Worm (Caenorhabditis elegans): ENCODE results near the gene srt-20.

Gene srt-20

DNA sequence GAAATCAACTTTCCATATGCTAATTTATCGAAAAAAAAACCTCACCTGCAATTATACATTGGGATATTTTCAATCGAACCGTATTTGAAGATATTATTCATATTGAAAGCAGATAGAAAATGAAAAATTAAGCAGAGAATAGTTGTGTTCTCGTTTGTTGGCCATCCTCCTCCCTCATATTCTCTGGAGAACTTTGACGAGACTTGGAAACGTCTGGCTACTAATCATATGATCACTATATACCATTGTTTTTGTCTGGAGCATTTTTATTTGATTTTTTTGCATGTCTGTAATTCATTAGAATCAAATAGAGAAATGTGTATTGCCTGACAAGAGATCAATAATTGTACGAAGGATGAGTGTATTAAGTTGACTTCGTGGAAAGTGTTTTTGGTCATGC, 14.1 kb downstream of the srt-20 start, which contains the start of gene srt-35:
TSS of gene srt-35 (minus strand) at position 101 of the 400 bp plus-strand sequence.
- no peak for TF ChIP-seq sma-3 (GFP tag; optimal IDR thresholded peaks at IDR 0.05)
- no peak for TF ChIP-seq fos-1 (tag; optimal IDR thresholded peaks at IDR 0.05)
- TF ChIP-seq mab-5 (tag; optimal IDR thresholded peaks at IDR 0.05) = no peak

DNA sequence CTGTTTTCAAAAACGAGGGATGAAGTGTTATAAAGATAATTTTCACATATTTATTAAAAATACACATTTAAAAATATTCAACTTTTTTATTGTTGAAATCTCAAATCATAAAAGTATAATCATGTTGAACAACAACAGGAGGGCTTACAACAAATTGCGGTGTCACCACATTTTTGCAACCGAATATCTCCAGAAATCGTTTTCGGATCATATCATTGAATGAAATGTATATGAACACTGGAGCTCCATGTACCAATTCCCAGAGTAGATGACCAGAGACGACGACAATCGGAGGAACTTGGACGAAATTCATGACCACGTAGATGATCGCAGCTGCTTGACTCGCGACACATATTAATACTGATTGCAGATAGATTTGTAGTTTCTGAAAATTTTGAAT, 17.2 kb downstream of the srt-20 start:
- no peak for TF ChIP-seq nhr-25 (tag; optimal IDR thresholded peaks at IDR 0.05)
- no peak for TF ChIP-seq fos-1 (tag; optimal IDR thresholded peaks at IDR 0.05)
- TF ChIP-seq ceh-16 (tag; optimal IDR thresholded peaks at IDR 0.05) = no peak
- no peak for TF ChIP-seq sem-4 (tag; optimal IDR thresholded peaks at IDR 0.05)
- no peak for TF ChIP-seq C34F6.9 (tag; optimal IDR thresholded peaks at IDR 0.05)

DNA sequence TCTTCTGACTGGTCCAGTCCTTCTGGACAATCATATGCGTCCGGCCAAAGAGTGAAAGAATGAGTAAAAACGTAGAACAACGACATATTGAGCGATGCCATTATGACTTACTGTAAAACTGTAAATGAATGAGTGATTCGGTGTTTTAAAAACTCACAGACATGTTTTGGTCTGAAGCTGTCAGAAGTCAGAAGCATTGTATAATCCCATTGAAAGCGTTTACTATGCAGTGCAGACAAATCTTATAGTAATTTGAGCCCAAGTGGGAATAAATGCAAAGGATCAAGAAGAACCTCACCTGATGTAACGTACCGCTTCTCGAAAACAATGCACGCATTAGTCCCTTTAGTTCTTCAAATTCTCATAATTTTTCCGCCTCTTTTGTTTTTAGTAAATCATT, 18.5 kb downstream of the srt-20 start, which contains the start of gene srt-3:
TSS of gene srt-3 (minus strand) at position 101 of the 400 bp plus-strand sequence.
- no peak for TF ChIP-seq sma-3 (GFP tag; optimal IDR thresholded peaks at IDR 0.05)
- no peak for TF ChIP-seq nhr-77 (tag; optimal IDR thresholded peaks at IDR 0.05)
- no peak for TF ChIP-seq nhr-21 (tag; optimal IDR thresholded peaks at IDR 0.05)
- TF ChIP-seq sma-9 (GFP tag; optimal IDR thresholded peaks at IDR 0.05) = no peak
- no peak for TF ChIP-seq sma-9 (tag; optimal IDR thresholded peaks at IDR 0.05)
- TF ChIP-seq R02D3.7 (tag; optimal IDR thresholded peaks at IDR 0.05) = no peak
- TF ChIP-seq nhr-10 (tag; optimal IDR thresholded peaks at IDR 0.05) = no peak
- no peak for TF ChIP-seq ZK546.5 (tag; optimal IDR thresholded peaks at IDR 0.05)
- TF ChIP-seq mab-5 (tag; optimal IDR thresholded peaks at IDR 0.05) = no peak
- no peak for TF ChIP-seq mbf-1 (tag; optimal IDR thresholded peaks at IDR 0.05)
- TF ChIP-seq crh-2 (tag; optimal IDR thresholded peaks at IDR 0.05) = no peak
- no peak for TF ChIP-seq unc-55 (GFP tag; optimal IDR thresholded peaks at IDR 0.05)

DNA sequence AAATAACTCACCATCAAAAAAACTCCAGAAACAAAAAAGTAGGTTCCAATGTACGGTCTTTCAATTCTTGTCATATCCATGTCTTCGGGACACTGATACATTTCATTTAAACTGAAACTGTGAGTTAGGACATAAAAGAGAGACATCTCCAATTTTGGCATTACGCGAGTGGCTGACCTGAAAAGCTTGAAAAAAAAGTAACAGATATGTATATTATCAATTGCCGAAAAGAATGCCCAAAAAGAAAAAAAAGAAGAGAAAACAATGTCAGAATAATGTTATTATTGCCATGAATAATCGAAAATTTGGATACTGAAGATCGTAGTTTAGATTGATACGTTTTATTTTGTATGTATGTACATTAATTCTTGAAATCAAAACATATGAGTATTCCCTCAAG, 22.2 kb downstream of the srt-20 start, which contains the start of gene srt-14:
TSS of gene srt-14 (minus strand) at position 101 of the 400 bp plus-strand sequence.
- no peak for TF ChIP-seq elt-3 (tag; optimal IDR thresholded peaks at IDR 0.05)
- TF ChIP-seq nhr-25 (tag; optimal IDR thresholded peaks at IDR 0.05) = no peak
- no peak for TF ChIP-seq ZK546.5 (tag; optimal IDR thresholded peaks at IDR 0.05)
- TF ChIP-seq elt-1 (tag; optimal IDR thresholded peaks at IDR 0.05) = no peak
- TF ChIP-seq blmp-1 (tag; optimal IDR thresholded peaks at IDR 0.05; ENCODE audit: insufficient read depth) = no peak
- TF ChIP-seq Y55F3AM.14 (GFP tag; optimal IDR thresholded peaks at IDR 0.05) = no peak
- no peak for TF ChIP-seq nhr-129 (tag; optimal IDR thresholded peaks at IDR 0.05)
- no peak for TF ChIP-seq lin-11 (tag; optimal IDR thresholded peaks at IDR 0.05)
- no peak for TF ChIP-seq crh-2 (tag; optimal IDR thresholded peaks at IDR 0.05)
- no peak for TF ChIP-seq sma-3 (GFP tag; optimal IDR thresholded peaks at IDR 0.05)
- TF ChIP-seq R02D3.7 (tag; optimal IDR thresholded peaks at IDR 0.05) = no peak
- no peak for TF ChIP-seq snpc-4 (tag; optimal IDR thresholded peaks at IDR 0.05)
- no peak for TF ChIP-seq ztf-11 (tag; optimal IDR thresholded peaks at IDR 0.05)

DNA sequence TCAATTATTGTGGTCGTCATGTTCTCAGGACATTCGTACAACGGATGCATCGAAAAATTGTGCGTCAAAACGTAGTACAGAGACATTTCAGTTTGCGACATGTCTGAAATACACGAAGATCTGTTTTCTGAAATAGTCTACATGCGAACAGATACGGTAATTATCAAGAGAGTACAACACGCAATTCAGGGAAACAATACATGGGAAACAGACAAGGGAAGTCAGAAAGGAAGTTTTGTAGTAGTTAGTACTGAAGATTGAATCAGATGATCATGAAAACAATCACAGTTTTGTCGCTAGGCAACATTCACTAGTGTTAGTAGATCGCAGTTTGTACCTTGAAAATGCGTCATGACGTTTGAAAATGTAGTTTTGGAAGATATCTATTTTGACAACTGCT, 28.6 kb downstream of the srt-20 start, which contains the start of gene srt-13:
TSS of gene srt-13 (minus strand) at position 101 of the 400 bp plus-strand sequence.
- no peak for TF ChIP-seq elt-3 (tag; optimal IDR thresholded peaks at IDR 0.05)
- no peak for TF ChIP-seq ztf-1 (GFP tag; conservative IDR thresholded peaks at IDR 0.05)
- TF ChIP-seq unc-62 (GFP tag; optimal IDR thresholded peaks at IDR 0.05) = no peak
- TF ChIP-seq unc-55 (GFP tag; optimal IDR thresholded peaks at IDR 0.05) = no peak
- no peak for TF ChIP-seq nhr-11 (tag; optimal IDR thresholded peaks at IDR 0.05)
- TF ChIP-seq nhr-25 (tag; optimal IDR thresholded peaks at IDR 0.05) = no peak
- TF ChIP-seq aly-2 (tag; optimal IDR thresholded peaks at IDR 0.05) = no peak
- TF ChIP-seq sem-4 (tag; optimal IDR thresholded peaks at IDR 0.05) = no peak
- no peak for TF ChIP-seq lsy-2 (tag; optimal IDR thresholded peaks at IDR 0.05)
- no peak for TF ChIP-seq zag-1 (tag; optimal IDR thresholded peaks at IDR 0.05)
- no peak for TF ChIP-seq snpc-4 (tag; optimal IDR thresholded peaks at IDR 0.05)
- TF ChIP-seq C34F6.9 (tag; optimal IDR thresholded peaks at IDR 0.05) = no peak
- no peak for TF ChIP-seq nhr-21 (tag; optimal IDR thresholded peaks at IDR 0.05)

DNA sequence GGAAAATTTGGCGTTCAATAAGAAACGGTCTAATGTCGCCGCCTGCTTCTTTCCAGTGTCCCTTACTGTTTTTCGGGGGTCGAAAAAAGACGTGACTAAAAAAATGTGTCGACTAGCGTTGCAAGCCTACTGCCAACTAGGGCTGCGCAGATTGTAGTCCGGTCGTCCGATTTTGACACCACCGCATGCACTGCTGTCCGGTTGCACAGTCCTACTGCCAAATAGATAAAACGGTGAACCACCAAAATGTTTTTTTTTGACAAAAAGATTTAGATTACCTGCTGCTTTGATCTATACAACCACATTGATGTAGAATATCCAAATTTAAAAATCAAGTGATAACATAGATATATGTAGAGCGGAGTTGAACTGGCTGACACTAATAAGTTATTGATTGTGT, 30.3 kb downstream of the srt-20 start:
- TF ChIP-seq lsy-2 (tag; optimal IDR thresholded peaks at IDR 0.05) = no peak
- no peak for TF ChIP-seq dmd-4 (tag; optimal IDR thresholded peaks at IDR 0.05)
- TF ChIP-seq egl-27 (tag; optimal IDR thresholded peaks at IDR 0.05) = no peak
- no peak for TF ChIP-seq mdl-1 (tag; optimal IDR thresholded peaks at IDR 0.05)
- no peak for TF ChIP-seq elt-3 (tag; optimal IDR thresholded peaks at IDR 0.05)
- TF ChIP-seq nhr-237 (tag; optimal IDR thresholded peaks at IDR 0.05) = no peak
- no peak for TF ChIP-seq sma-9 (GFP tag; optimal IDR thresholded peaks at IDR 0.05)
- no peak for TF ChIP-seq sma-9 (tag; optimal IDR thresholded peaks at IDR 0.05)
- TF ChIP-seq nhr-6 (tag; optimal IDR thresholded peaks at IDR 0.05) = no peak
- TF ChIP-seq unc-62 (GFP tag; optimal IDR thresholded peaks at IDR 0.05) = no peak
- no peak for TF ChIP-seq nhr-21 (tag; optimal IDR thresholded peaks at IDR 0.05)
- no peak for TF ChIP-seq fos-1 (tag; optimal IDR thresholded peaks at IDR 0.05)

All from whole organism, L2 larva.